Worm (Caenorhabditis elegans): Measurements from ENCODE around the gene C27A7.8.

- TF ChIP-seq ztf-23 (GFP tag; IDR thresholded peaks at IDR 0.05), result no peak
- TF ChIP-seq tab-1 (GFP tag; IDR thresholded peaks at IDR 0.05), result no peak
- no peak for TF ChIP-seq flt-1 (GFP tag; IDR thresholded peaks at IDR 0.05)
- no peak for TF ChIP-seq cog-1 (tag; optimal IDR thresholded peaks at IDR 0.05)
These were observed 37.8 kb upstream of the C27A7.8 start for ce11 chrV:12115150-12115549.

Data from whole organism, midembryonic.